Fruit fly (Drosophila melanogaster): ENCODE results near the gene p38a.

Gene p38a

dm6 chr3R:24188619-24189018 is 36.5 kb upstream of the p38a start, which contains the start of gene CG5515 (continued):
- 0 out of 2 replicates have a peak, but pooled peaks have one; percentile 31 for TF ChIP-seq Dref (GFP tag; IDR thresholded peaks at IDR 0.05)
- peak; percentile 58 for TF ChIP-seq Meics (GFP tag; optimal IDR thresholded peaks at IDR 0.05)
- peak; percentile 84 for TF ChIP-seq CG32532 (GFP tag; IDR thresholded peaks at IDR 0.05)
- peak; percentile 83 for TF ChIP-seq vnd (GFP tag; IDR thresholded peaks at IDR 0.05; ENCODE audit: partially characterized antibody)
- no peak for TF ChIP-seq C15 (GFP tag; IDR thresholded peaks at IDR 0.05)
- no peak for TF ChIP-seq Hand (GFP tag; optimal IDR thresholded peaks at IDR 0.05)
- TF ChIP-seq tgo (GFP tag; IDR thresholded peaks at IDR 0.05), result peak; percentile 83
- TF ChIP-seq HLH3B (GFP tag; IDR thresholded peaks at IDR 0.05), result peak; percentile 84
- TF ChIP-seq CG9797 (GFP tag; optimal IDR thresholded peaks at IDR 0.05), result peak; percentile 46
- TF ChIP-seq E2f1 (GFP tag; IDR thresholded peaks at IDR 0.05), result peak; percentile 75
- peak; percentile 64; the same call in 2 of the 3 replicates for TF ChIP-seq CG16813 (GFP tag; IDR thresholded peaks at IDR 0.05; ENCODE audit: partially characterized antibody)
- peak; percentile 44 for TF ChIP-seq CG3995 (GFP tag; optimal IDR thresholded peaks at IDR 0.05)
- no peak for TF ChIP-seq danr (GFP tag; IDR thresholded peaks at IDR 0.05)
- TF ChIP-seq bab2 (GFP tag; optimal IDR thresholded peaks at IDR 0.05), result peak; percentile 79
- no peak for TF ChIP-seq HHEX (GFP tag; optimal IDR thresholded peaks at IDR 0.05)
- peak; percentile 56; the same call in 1 of the 3 replicates for TF ChIP-seq mld (GFP tag; IDR thresholded peaks at IDR 0.05; ENCODE audit: partially characterized antibody)
- TF ChIP-seq CG8290 (GFP tag; optimal IDR thresholded peaks at IDR 0.05), result no peak
- TF ChIP-seq CG8290 (tag; optimal IDR thresholded peaks at IDR 0.05), result no peak
- peak; percentile 87 for TF ChIP-seq CG34224 (GFP tag; IDR thresholded peaks at IDR 0.05; ENCODE audit: partially characterized antibody)
- peak; percentile 86 for TF ChIP-seq E2f2 (GFP tag; IDR thresholded peaks at IDR 0.05)
- no peak for TF ChIP-seq Tbp (GFP tag; optimal IDR thresholded peaks at IDR 0.05)
- peak; percentile 70; the same call in 1 of the 2 replicates for TF ChIP-seq CG14014 (GFP tag; IDR thresholded peaks at IDR 0.05)
- TF ChIP-seq CG31365 (tag; optimal IDR thresholded peaks at IDR 0.05), result no peak
- peak; percentile 32 for TF ChIP-seq CG12236 (GFP tag; optimal IDR thresholded peaks at IDR 0.05)
- peak; percentile 50 for TF ChIP-seq ap (GFP tag; IDR thresholded peaks at IDR 0.05)
- TF ChIP-seq fd96Cb (tag; optimal IDR thresholded peaks at IDR 0.05), result peak; percentile 49
- peak; percentile 50 for TF ChIP-seq CG17359 (tag; optimal IDR thresholded peaks at IDR 0.05)
- TF ChIP-seq nmo (GFP tag; optimal IDR thresholded peaks at IDR 0.05), result peak; percentile 87
- TF ChIP-seq Med (GFP tag), result peak; percentile 97
- peak; percentile 75 for TF ChIP-seq Dll (GFP tag; IDR thresholded peaks at IDR 0.05; ENCODE audit: partially characterized antibody)
- TF ChIP-seq CG34422 (GFP tag; IDR thresholded peaks at IDR 0.05), result peak; percentile 86
- TF ChIP-seq Hr78 (GFP tag; optimal IDR thresholded peaks at IDR 0.05), result no peak
- peak; percentile 80 for TF ChIP-seq Blimp-1 (GFP tag; optimal IDR thresholded peaks at IDR 0.05)
- TF ChIP-seq Ptx1 (GFP tag; IDR thresholded peaks at IDR 0.05), result peak; percentile 88
- no peak for TF ChIP-seq CG2199 (GFP tag; IDR thresholded peaks at IDR 0.05)
- TF ChIP-seq CG7963 (GFP tag; IDR thresholded peaks at IDR 0.05; ENCODE audit: partially characterized antibody), result peak; percentile 72
- TF ChIP-seq phol (tag; optimal IDR thresholded peaks at IDR 0.05), result peak; percentile 95
- TF ChIP-seq NfI (GFP tag; optimal IDR thresholded peaks at IDR 0.05), result peak; percentile 80
- TF ChIP-seq fru (optimal IDR thresholded peaks at IDR 0.05), result no peak
- TF ChIP-seq sr (GFP tag; IDR thresholded peaks at IDR 0.05), result peak; percentile 45; the same call in 1 of the 3 replicates
- TF ChIP-seq Ada2b (GFP tag; IDR thresholded peaks at IDR 0.05), result peak; percentile 66
- TF ChIP-seq shn (GFP tag; optimal IDR thresholded peaks at IDR 0.05), result peak; percentile 89
- no peak for TF ChIP-seq CG8281 (tag; optimal IDR thresholded peaks at IDR 0.05)
- no peak for TF ChIP-seq prd (optimal IDR thresholded peaks at IDR 0.05)
- peak; percentile 84 for TF ChIP-seq prd (GFP tag; IDR thresholded peaks at IDR 0.05)
- TF ChIP-seq MESR4 (GFP tag; optimal IDR thresholded peaks at IDR 0.05), result peak; percentile 59
- TF ChIP-seq D19B (GFP tag; optimal IDR thresholded peaks at IDR 0.05), result peak; percentile 12
- TF ChIP-seq Ssrp (tag; optimal IDR thresholded peaks at IDR 0.05), result peak; percentile 86
- TF ChIP-seq abd-A (tag; optimal IDR thresholded peaks at IDR 0.05), result no peak
- peak; percentile 89 for TF ChIP-seq Dbx (GFP tag; IDR thresholded peaks at IDR 0.05)
- TF ChIP-seq chm (GFP tag; IDR thresholded peaks at IDR 0.05), result peak; percentile 74
